5 fruit fly cellular contexts compared by ENCODE assay signal in the genomic region with DNA sequence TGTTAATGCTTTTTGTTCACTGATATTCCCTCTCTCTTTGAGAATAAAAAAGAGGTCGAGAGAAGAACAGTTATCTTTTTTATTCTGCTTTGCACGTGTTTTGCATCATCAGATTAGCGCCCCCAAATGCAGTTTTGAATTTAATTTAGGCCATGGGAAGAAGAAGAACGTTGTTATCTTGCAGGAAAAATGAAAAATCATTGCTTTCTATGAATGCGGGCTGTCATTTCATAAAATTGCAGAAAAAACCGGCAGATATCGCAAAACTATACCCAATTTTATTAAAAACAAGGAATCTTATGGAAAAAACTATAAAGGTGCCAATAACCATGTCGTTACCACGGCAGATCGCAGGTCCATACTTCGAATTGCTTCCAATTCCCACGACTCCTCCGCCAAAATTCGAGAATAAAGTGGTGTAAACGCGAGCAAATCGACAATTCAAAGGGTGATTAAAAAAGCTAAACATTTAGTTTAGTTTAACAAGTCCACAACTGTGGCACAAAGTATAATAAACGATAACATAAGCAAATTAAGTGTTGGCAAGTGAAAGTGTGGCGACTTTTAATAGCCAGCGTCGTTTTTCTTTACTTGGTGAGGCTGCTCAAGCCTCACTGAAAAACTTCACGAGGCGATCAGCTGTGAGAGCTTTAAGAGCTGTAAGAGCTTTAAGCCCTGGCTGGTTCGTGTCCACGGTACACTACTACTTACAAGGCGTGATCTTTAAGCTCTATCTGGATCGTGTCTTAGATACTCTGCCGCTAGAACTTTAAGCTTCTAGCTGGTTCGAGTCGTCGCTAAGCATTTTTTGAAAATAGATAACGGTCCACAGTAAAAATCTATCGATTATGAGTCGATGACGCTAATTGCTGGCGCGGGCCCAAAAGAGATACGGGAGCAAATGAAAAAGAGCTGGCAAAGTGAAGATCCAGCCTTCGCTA.
TF ChIP-seq lines count a peak whose summit lies in the region.

No protein-coding gene starts in this region.

- peak; percentile 70 for TF ChIP-seq CTCF in whole organism, embryonic (GFP tag; optimal IDR thresholded peaks at IDR 0.05; lab: Kevin White, UChicago)

TF ChIP-seq in whole organism, adult, 20 proteins besides CTCF, POLR2A, EP300 and RAD21:
- TF ChIP-seq tj (GFP tag; optimal IDR thresholded peaks at IDR 0.05; lab: Kevin White, UChicago) = no peak
- TF ChIP-seq bab1 (GFP tag; optimal IDR thresholded peaks at IDR 0.05; lab: Kevin White, UChicago) = peak; percentile 54
- no peak for TF ChIP-seq CG7101 (tag; optimal IDR thresholded peaks at IDR 0.05; lab: Kevin White, UChicago)
- TF ChIP-seq Hr96 (GFP tag; optimal IDR thresholded peaks at IDR 0.05; lab: Kevin White, UChicago) = no peak
- no peak for TF ChIP-seq Mnt (GFP tag; optimal IDR thresholded peaks at IDR 0.05; lab: Kevin White, UChicago)
- no peak for TF ChIP-seq Crg-1 (GFP tag; optimal IDR thresholded peaks at IDR 0.05; lab: Kevin White, UChicago)

TF ChIP-seq in whole organism, embryonic, 481 proteins besides CTCF, POLR2A, EP300 and RAD21 (continues in another document):
- peak; percentile 29 for TF ChIP-seq gfzf (GFP tag; optimal IDR thresholded peaks at IDR 0.05; lab: Kevin White, UChicago)
- peak; percentile 9 to 86 for TF ChIP-seq crp (GFP tag; optimal IDR thresholded peaks at IDR 0.05; lab: Kevin White, UChicago)
- TF ChIP-seq Dp (GFP tag; optimal IDR thresholded peaks at IDR 0.05; lab: Kevin White, UChicago) = peak; percentile 50
- no peak for TF ChIP-seq Sry-β (GFP tag; optimal IDR thresholded peaks at IDR 0.05; lab: Kevin White, UChicago)
- no peak for TF ChIP-seq pho (GFP tag; optimal IDR thresholded peaks at IDR 0.05; lab: Kevin White, UChicago)
- no peak for TF ChIP-seq sima (GFP tag; optimal IDR thresholded peaks at IDR 0.05; lab: Kevin White, UChicago)
- peak; percentile 12 for TF ChIP-seq CG2116 (GFP tag; optimal IDR thresholded peaks at IDR 0.05; lab: Kevin White, UChicago)
- TF ChIP-seq unpg (GFP tag; optimal IDR thresholded peaks at IDR 0.05; lab: Kevin White, UChicago) = no peak
- peak in 1 of 2 experiments; percentile 9 for TF ChIP-seq eve (GFP tag; optimal IDR thresholded peaks at IDR 0.05; lab: Kevin White, UChicago)
- peak; percentile 35 for TF ChIP-seq CG33213 (GFP tag; optimal IDR thresholded peaks at IDR 0.05; lab: Kevin White, UChicago)
- no peak for TF ChIP-seq Taf1 (GFP tag; IDR thresholded peaks at IDR 0.05; lab: Robert Waterston, UW)
- no peak for TF ChIP-seq lab (GFP tag; optimal IDR thresholded peaks at IDR 0.05; lab: Kevin White, UChicago)
- no peak for TF ChIP-seq Optix (GFP tag; IDR thresholded peaks at IDR 0.05; lab: Robert Waterston, UW)
- TF ChIP-seq CG12104 (GFP tag; optimal IDR thresholded peaks at IDR 0.05; lab: Kevin White, UChicago) = no peak
- TF ChIP-seq CG18011 (GFP tag; optimal IDR thresholded peaks at IDR 0.05; lab: Kevin White, UChicago) = no peak
- TF ChIP-seq cas (GFP tag; IDR thresholded peaks at IDR 0.05; lab: Robert Waterston, UW) = no peak
- 0 out of 2 replicates have a peak, but pooled peaks have one; percentile 25 for TF ChIP-seq bbx (GFP tag; IDR thresholded peaks at IDR 0.05; lab: Robert Waterston, UW; ENCODE audit: partially characterized antibody)
- TF ChIP-seq Hr51 (GFP tag; optimal IDR thresholded peaks at IDR 0.05; lab: Kevin White, UChicago) = no peak

TF ChIP-seq in whole organism, prepupa, 60 proteins besides CTCF, POLR2A, EP300 and RAD21:
- TF ChIP-seq CG3032 (tag; optimal IDR thresholded peaks at IDR 0.05; lab: Kevin White, UChicago) (no peak), Eip78C (GFP tag; lab: Kevin White, UChicago) (peak; percentile 67), CG31627 (GFP tag; optimal IDR thresholded peaks at IDR 0.05; lab: Kevin White, UChicago) (no peak), Blimp-1 (GFP tag; optimal IDR thresholded peaks at IDR 0.05; lab: Kevin White, UChicago) (peak; percentile 52), cyc (GFP tag; optimal IDR thresholded peaks at IDR 0.05; lab: Kevin White, UChicago) (peak; percentile 25)

TF ChIP-seq in whole organism, pupa, 21 proteins besides CTCF, POLR2A, EP300 and RAD21:
- TF ChIP-seq CG8301 (tag; optimal IDR thresholded peaks at IDR 0.05; lab: Kevin White, UChicago) (no peak), CG12605 (GFP tag; IDR thresholded peaks at IDR 0.05; lab: Robert Waterston, UW) (no peak), D1 (tag; optimal IDR thresholded peaks at IDR 0.05; lab: Kevin White, UChicago) (peak; percentile 34), Pif1A (GFP tag; optimal IDR thresholded peaks at IDR 0.05; lab: Kevin White, UChicago) (no peak), CG13204 (GFP tag; optimal IDR thresholded peaks at IDR 0.05; lab: Kevin White, UChicago) (no peak)

TF ChIP-seq in whole organism, wandering third instar larva, 38 proteins besides CTCF, POLR2A, EP300 and RAD21:
- no peak for TF ChIP-seq ey (GFP tag; optimal IDR thresholded peaks at IDR 0.05; lab: Kevin White, UChicago)
- no peak for TF ChIP-seq sage (GFP tag; optimal IDR thresholded peaks at IDR 0.05; lab: Kevin White, UChicago)
- TF ChIP-seq foxo (GFP tag; optimal IDR thresholded peaks at IDR 0.05; lab: Kevin White, UChicago) = no peak
- TF ChIP-seq Hnf4 (GFP tag; optimal IDR thresholded peaks at IDR 0.05; lab: Kevin White, UChicago) = no peak
- peak; percentile 23 for TF ChIP-seq h (GFP tag; optimal IDR thresholded peaks at IDR 0.05; lab: Kevin White, UChicago)
- no peak for TF ChIP-seq woc (GFP tag; optimal IDR thresholded peaks at IDR 0.05; lab: Kevin White, UChicago)
